Fruit fly (Drosophila melanogaster): ENCODE measurements around the gene Aduk.
A peak's percentile ranks its signal among the peaks of the same experiment; 100 is the strongest.

Gene Aduk

dm6 chr3R:9339176-9340075 lies 4.9 kb upstream of the Aduk start (continued):
- TF ChIP-seq ssp (GFP tag; IDR thresholded peaks at IDR 0.05) = no peak; the same call in 1 of the 2 replicates
- TF ChIP-seq CG4707 (GFP tag; optimal IDR thresholded peaks at IDR 0.05) = peak; percentile 26
- no peak for TF ChIP-seq gfzf (GFP tag; optimal IDR thresholded peaks at IDR 0.05)
- peak; percentile 42 for TF ChIP-seq CG2875 (GFP tag; optimal IDR thresholded peaks at IDR 0.05)
- peak; percentile 69 for TF ChIP-seq CG10209 (GFP tag; optimal IDR thresholded peaks at IDR 0.05)
- peak; percentile 95; the same call in 3 of the 4 replicates for TF ChIP-seq chinmo (GFP tag; IDR thresholded peaks at IDR 0.05; ENCODE audit: partially characterized antibody)
- no peak for TF ChIP-seq klu (GFP tag; IDR thresholded peaks at IDR 0.05)
- peak; percentile 44 for TF ChIP-seq CG18599 (GFP tag; optimal IDR thresholded peaks at IDR 0.05)
- TF ChIP-seq CG6254 (GFP tag; optimal IDR thresholded peaks at IDR 0.05) = peak; percentile 63
- peak; percentile 81 for TF ChIP-seq phol (tag; optimal IDR thresholded peaks at IDR 0.05)
- no peak for TF ChIP-seq CG15479 (GFP tag; optimal IDR thresholded peaks at IDR 0.05)
- TF ChIP-seq HmgD (GFP tag; optimal IDR thresholded peaks at IDR 0.05) = peak; percentile 7
- peak; percentile 15 for TF ChIP-seq Kr (GFP tag; optimal IDR thresholded peaks at IDR 0.05)
- TF ChIP-seq wor (GFP tag; IDR thresholded peaks at IDR 0.05) = no peak
- TF ChIP-seq stc (GFP tag; IDR thresholded peaks at IDR 0.05) = 0 out of 2 replicates have a peak, but pooled peaks have one; percentile 7
- TF ChIP-seq gem (tag; optimal IDR thresholded peaks at IDR 0.05) = peak; percentile 87
- no peak; the same call in 1 of the 2 replicates for TF ChIP-seq CG31224 (GFP tag; IDR thresholded peaks at IDR 0.05)
- TF ChIP-seq Meics (GFP tag; optimal IDR thresholded peaks at IDR 0.05) = peak; percentile 43
- no peak for TF ChIP-seq CG30020 (tag; optimal IDR thresholded peaks at IDR 0.05)
- peak; percentile 69 for TF ChIP-seq CG10267 (tag; optimal IDR thresholded peaks at IDR 0.05)
- peak; percentile 40 for TF ChIP-seq CG33557 (GFP tag; optimal IDR thresholded peaks at IDR 0.05)
- TF ChIP-seq Doc3 (GFP tag; IDR thresholded peaks at IDR 0.05; ENCODE audit: partially characterized antibody) = no peak
- peak; percentile 5 to 70 for TF ChIP-seq Pdp1 (GFP tag; optimal IDR thresholded peaks at IDR 0.05)
- TF ChIP-seq aop (GFP tag; IDR thresholded peaks at IDR 0.05) = no peak
- peak; percentile 38 for TF ChIP-seq CG4282 (GFP tag; optimal IDR thresholded peaks at IDR 0.05)
- no peak for TF ChIP-seq CG16779 (GFP tag; IDR thresholded peaks at IDR 0.05)
- no peak for TF ChIP-seq Dref (GFP tag; IDR thresholded peaks at IDR 0.05)
- no peak for TF ChIP-seq CG11456 (GFP tag; IDR thresholded peaks at IDR 0.05)
- TF ChIP-seq CG10543 (GFP tag; optimal IDR thresholded peaks at IDR 0.05) = peak; percentile 56
- TF ChIP-seq CG9727 (GFP tag; optimal IDR thresholded peaks at IDR 0.05) = peak; percentile 76
- peak; percentile 62; the same call in 1 of the 2 replicates for TF ChIP-seq Drgx (GFP tag; IDR thresholded peaks at IDR 0.05)
- TF ChIP-seq sima (GFP tag; optimal IDR thresholded peaks at IDR 0.05) = no peak
- peak; percentile 59; the same call in 1 of the 2 replicates for TF ChIP-seq CG17328 (GFP tag; IDR thresholded peaks at IDR 0.05)
- TF ChIP-seq prd (optimal IDR thresholded peaks at IDR 0.05) = no peak
- peak; percentile 30; the same call in 1 of the 3 replicates for TF ChIP-seq prd (GFP tag; IDR thresholded peaks at IDR 0.05)
- TF ChIP-seq oc (tag; optimal IDR thresholded peaks at IDR 0.05) = peak; percentile 68
- TF ChIP-seq pum (GFP tag; optimal IDR thresholded peaks at IDR 0.05) = peak; percentile 44
- TF ChIP-seq sug (tag; optimal IDR thresholded peaks at IDR 0.05) = peak; percentile 70
- TF ChIP-seq knrl (GFP tag; IDR thresholded peaks at IDR 0.05; ENCODE audit: partially characterized antibody) = no peak
- TF ChIP-seq CG33213 (GFP tag; optimal IDR thresholded peaks at IDR 0.05) = peak; percentile 11
- peak; percentile 73 for TF ChIP-seq grn (GFP tag; optimal IDR thresholded peaks at IDR 0.05)
- no peak for TF ChIP-seq pan (optimal IDR thresholded peaks at IDR 0.05)
- peak in 1 of 2 experiments; percentile 73 for TF ChIP-seq pan (GFP tag; optimal IDR thresholded peaks at IDR 0.05 in 1 of 2, IDR thresholded peaks at IDR 0.05 in 1 of 2)
- no peak for TF ChIP-seq HLH4C (GFP tag; IDR thresholded peaks at IDR 0.05; ENCODE audit: partially characterized antibody)
- TF ChIP-seq emc (GFP tag; optimal IDR thresholded peaks at IDR 0.05) = no peak
- no peak for TF ChIP-seq en (GFP tag; optimal IDR thresholded peaks at IDR 0.05)
- no peak for TF ChIP-seq hbn (GFP tag; IDR thresholded peaks at IDR 0.05; ENCODE audit: partially characterized antibody)
- peak; percentile 47 for TF ChIP-seq ci (GFP tag; IDR thresholded peaks at IDR 0.05)

All from whole organism, embryonic.